Worm (Caenorhabditis elegans) whole organism, young adult: ENCODE measurements around the gene F21D5.3.

Experiments used
- B0019.2 ChIP-seq: fragments of 200-800 bp; sonication (Bioruptor generic); conservative IDR thresholded peaks from 2 replicates; pipeline ENCODE4 v1.3.6; 2022; ENCODE audit warnings: missing genetic modification reagents, missing genetic modification characterization, missing compliant biosample characterization
- B0035.1 ChIP-seq: sonication (generic microtip); optimal IDR thresholded peaks from 2 replicates; lab custom pipeline; 2016; ENCODE audit warnings: missing genetic modification characterization, mild to moderate bottlenecking, missing compliant biosample characterization, missing genotype, missing genetic modification reagents
- B0336.3 ChIP-seq: fragments of 200-800 bp; sonication (Bioruptor generic); IDR thresholded peaks from 2 replicates; pipeline ENCODE4 v1.3.6; 2022; ENCODE audit warnings: missing genetic modification characterization, missing compliant biosample characterization
- C06A6.2 ChIP-seq: fragments of 200-800 bp; sonication (Bioruptor generic); conservative IDR thresholded peaks from 2 replicates; pipeline ENCODE4 v1.3.6; 2022; ENCODE audit warnings: missing genetic modification characterization, missing compliant biosample characterization
- F37B4.10 ChIP-seq: fragments of 200-800 bp; sonication (Bioruptor generic); IDR thresholded peaks from 2 replicates; pipeline ENCODE4 v1.3.6; 2022; ENCODE audit warnings: missing genetic modification characterization, missing compliant biosample characterization
- F39B2.1 ChIP-seq: fragments of 200-800 bp; sonication (Bioruptor generic); IDR thresholded peaks from 2 replicates; pipeline ENCODE4 v1.3.6; 2022; ENCODE audit warnings: missing genetic modification reagents, missing genetic modification characterization, missing compliant biosample characterization
- F57A8.1 ChIP-seq: fragments of 200-800 bp; sonication (Bioruptor generic); optimal IDR thresholded peaks from 2 replicates; lab custom pipeline; 2018; ENCODE audit warnings: mild to moderate bottlenecking, missing genetic modification characterization, moderate library complexity, missing compliant biosample characterization
- F57C9.4 ChIP-seq: sonication (generic microtip); optimal IDR thresholded peaks from 2 replicates; lab custom pipeline; 2017; ENCODE audit warnings: mild to moderate bottlenecking, missing genetic modification characterization, missing compliant biosample characterization
- K11D2.4 ChIP-seq: fragments of 200-800 bp; sonication (Bioruptor generic); IDR thresholded peaks from 2 replicates; pipeline ENCODE4 v1.3.6; 2022; ENCODE audit warnings: missing genetic modification reagents, missing genetic modification characterization, missing compliant biosample characterization
- Y53F4B.3 ChIP-seq: fragments of 200-800 bp; sonication (Bioruptor generic); IDR thresholded peaks from 2 replicates; pipeline ENCODE4 v1.3.6; 2022; ENCODE audit warnings: missing genetic modification reagents, missing genetic modification characterization, missing compliant biosample characterization
- Y56A3A.18 ChIP-seq: fragments of 200-800 bp; sonication (Bioruptor generic); IDR thresholded peaks from 2 replicates; pipeline ENCODE4 v1.3.6; 2022; ENCODE audit warnings: missing genetic modification reagents, missing genetic modification characterization, missing compliant biosample characterization
- akir-1 ChIP-seq: fragments of 200-800 bp; sonication (Bioruptor generic); optimal IDR thresholded peaks from 2 replicates; lab custom pipeline; 2018; ENCODE audit warnings: mild to moderate bottlenecking, missing genetic modification characterization, moderate library complexity, missing compliant biosample characterization
- ama-1 ChIP-seq, 3 experiments: fragments of 150-350 bp in 1 of 3; sonication (generic microtip) in 2 of 3; optimal IDR thresholded peaks; 2 replicates each; lab custom pipeline; 2014 to 2018; ENCODE audit warnings: missing biosample characterization in 2 of 3, missing genetic modification characterization in 2 of 3, missing genetic modification reagents in 2 of 3
- aptf-2 ChIP-seq: fragments of 200-800 bp; sonication (Bioruptor generic); conservative IDR thresholded peaks from 2 replicates; pipeline ENCODE4 v1.3.6; 2022; ENCODE audit warnings: missing genetic modification reagents, missing genetic modification characterization, missing compliant biosample characterization
- aptf-3 ChIP-seq: fragments of 200-800 bp; sonication (Bioruptor generic); IDR thresholded peaks from 2 replicates; pipeline ENCODE4 v1.3.6; 2022; ENCODE audit warnings: missing genetic modification characterization, missing compliant biosample characterization
- attf-6 ChIP-seq: fragments of 200-800 bp; sonication (Bioruptor generic); IDR thresholded peaks from 2 replicates; pipeline ENCODE4 v1.3.6; 2022; ENCODE audit warnings: missing genetic modification reagents, missing genetic modification characterization, missing compliant biosample characterization
- cebp-1 ChIP-seq, 2 experiments: fragments of 200-800 bp in 1 of 2; sonication (Bioruptor generic) in 1 of 2; sonication (generic microtip) in 1 of 2; IDR thresholded peaks in 1 of 2; optimal IDR thresholded peaks in 1 of 2; 2 replicates each; pipeline versions ENCODE4 v1.3.6 to Lab custom; 2017 to 2022; ENCODE audit warnings: missing compliant biosample characterization in 2 of 2, missing genetic modification characterization in 2 of 2, mild to moderate bottlenecking in 1 of 2, missing genetic modification reagents in 1 of 2, moderate library complexity in 1 of 2
- ceh-100 ChIP-seq: fragments of 200-800 bp; sonication (Bioruptor generic); IDR thresholded peaks from 2 replicates; pipeline ENCODE4 v1.3.6; 2022; ENCODE audit warnings: missing genetic modification reagents, missing genetic modification characterization, missing compliant biosample characterization
- ceh-27 ChIP-seq: fragments of 200-800 bp; sonication (Bioruptor generic); optimal IDR thresholded peaks from 2 replicates; lab custom pipeline; 2018; ENCODE audit warnings: mild to moderate bottlenecking, missing genetic modification characterization, moderate library complexity, missing compliant biosample characterization
- ceh-40 ChIP-seq: fragments of 200-800 bp; sonication (Bioruptor generic); IDR thresholded peaks from 2 replicates; pipeline ENCODE4 v1.3.6; 2022; ENCODE audit warnings: missing genetic modification characterization, missing compliant biosample characterization
- ceh-79 ChIP-seq: sonication (generic microtip); optimal IDR thresholded peaks from 2 replicates; lab custom pipeline; 2017; ENCODE audit warnings: mild to moderate bottlenecking, missing genetic modification characterization, missing compliant biosample characterization
- ceh-91 ChIP-seq: fragments of 200-800 bp; sonication (Bioruptor generic); IDR thresholded peaks from 2 replicates; pipeline ENCODE4 v1.3.6; 2022; ENCODE audit warnings: missing genetic modification reagents, missing genetic modification characterization, missing compliant biosample characterization
- efl-1 ChIP-seq: fragments of 150-350 bp; optimal IDR thresholded peaks from 2 replicates; lab custom pipeline; 2014; ENCODE audit warnings: missing biosample characterization, missing genetic modification reagents, missing genetic modification characterization
- fkh-3 ChIP-seq: sonication (generic microtip); optimal IDR thresholded peaks from 2 replicates; lab custom pipeline; 2016; ENCODE audit warnings: mild to moderate bottlenecking, missing genetic modification characterization, missing compliant biosample characterization
- gei-17 ChIP-seq: fragments of 200-800 bp; sonication (Bioruptor generic); optimal IDR thresholded peaks from 2 replicates; lab custom pipeline; 2018; ENCODE audit warnings: mild to moderate bottlenecking, missing genetic modification characterization, missing compliant biosample characterization
- hsf-1 ChIP-seq: fragments of 200-800 bp; sonication (Bioruptor generic); IDR thresholded peaks from 2 replicates; pipeline ENCODE4 v1.3.6; 2022; ENCODE audit warnings: missing genetic modification reagents, missing genetic modification characterization, missing compliant biosample characterization
- let-526 ChIP-seq: fragments of 200-800 bp; sonication (Bioruptor generic); IDR thresholded peaks from 2 replicates; pipeline ENCODE4 v1.3.6; 2022; ENCODE audit warnings: missing genetic modification reagents, missing genetic modification characterization, missing compliant biosample characterization
- lin-26 ChIP-seq: fragments of 200-800 bp; sonication (Bioruptor generic); IDR thresholded peaks from 2 replicates; pipeline ENCODE4 v1.3.6; 2022; ENCODE audit warnings: missing genetic modification reagents, missing genetic modification characterization, missing compliant biosample characterization
- lin-35 ChIP-seq, 3 experiments: fragments of 150-350 bp in 2 of 3; sonication (generic microtip) in 1 of 3; optimal IDR thresholded peaks; 2 replicates each; lab custom pipeline; 2014 to 2018; ENCODE audit warnings: missing biosample characterization in 3 of 3, missing genetic modification characterization in 3 of 3, missing genetic modification reagents in 3 of 3
- lin-54 ChIP-seq: fragments of 200-800 bp; sonication (Bioruptor generic); optimal IDR thresholded peaks from 2 replicates; lab custom pipeline; 2018; ENCODE audit warnings: mild to moderate bottlenecking, missing genetic modification characterization, missing compliant biosample characterization
- lir-1 ChIP-seq: fragments of 200-800 bp; sonication (Bioruptor generic); conservative IDR thresholded peaks from 2 replicates; pipeline ENCODE4 v1.3.6; 2022; ENCODE audit warnings: missing genetic modification reagents, missing genetic modification characterization, missing compliant biosample characterization
- madf-10 ChIP-seq: sonication (generic microtip); optimal IDR thresholded peaks from 2 replicates; lab custom pipeline; 2016; ENCODE audit warnings: mild to moderate bottlenecking, missing genetic modification characterization, missing compliant biosample characterization
- mes-4 ChIP-seq: sonication (generic microtip); optimal IDR thresholded peaks from 2 replicates; lab custom pipeline; 2016; ENCODE audit warnings: missing genotype, missing genetic modification characterization, missing compliant biosample characterization
- mxl-1 ChIP-seq: sonication (generic microtip); optimal IDR thresholded peaks from 2 replicates; lab custom pipeline; 2016; ENCODE audit warnings: missing genetic modification characterization, missing compliant biosample characterization
- nfyb-1 ChIP-seq: fragments of 200-800 bp; sonication (Bioruptor generic); IDR thresholded peaks from 2 replicates; pipeline ENCODE4 v1.3.6; 2022; ENCODE audit warnings: missing genetic modification reagents, missing genetic modification characterization, missing compliant biosample characterization
- nhr-80 ChIP-seq: sonication (generic microtip); optimal IDR thresholded peaks from 2 replicates; lab custom pipeline; 2016; ENCODE audit warnings: missing genetic modification characterization, missing compliant biosample characterization
- repo-1 ChIP-seq: sonication (generic microtip); optimal IDR thresholded peaks from 2 replicates; lab custom pipeline; 2017; ENCODE audit warnings: mild to moderate bottlenecking, missing genetic modification characterization, missing compliant biosample characterization
- rpc-1 ChIP-seq, 2 experiments: fragments of 150-350 bp in 1 of 2; sonication (generic microtip) in 1 of 2; optimal IDR thresholded peaks; 2 replicates each; lab custom pipeline; 2014 to 2018; ENCODE audit warnings: missing biosample characterization in 1 of 2, missing genetic modification characterization in 1 of 2, missing genetic modification reagents in 1 of 2, missing genotype in 1 of 2
- sdz-38 ChIP-seq: sonication (generic microtip); optimal IDR thresholded peaks from 2 replicates; lab custom pipeline; 2016; ENCODE audit warnings: missing genotype, missing genetic modification characterization, missing compliant biosample characterization
- snpc-4 ChIP-seq, 5 experiments: fragments of 150-350 bp in 1 of 5; sonication (generic microtip) in 4 of 5; optimal IDR thresholded peaks; 2 replicates each; lab custom pipeline; 2014 to 2018; ENCODE audit warnings: missing genetic modification characterization in 5 of 5, missing biosample characterization in 3 of 5, antibody characterized with exemption in 2 of 5, mild to moderate bottlenecking in 2 of 5, missing compliant biosample characterization in 2 of 5, missing genotype in 2 of 5, moderate library complexity in 2 of 5, missing genetic modification reagents in 1 of 5
- sptf-2 ChIP-seq: fragments of 200-800 bp; sonication (Bioruptor generic); optimal IDR thresholded peaks from 2 replicates; lab custom pipeline; 2018; ENCODE audit warnings: mild to moderate bottlenecking, missing genetic modification characterization, missing compliant biosample characterization
- tbp1 ChIP-seq: fragments of 200-800 bp; sonication (Bioruptor generic); optimal IDR thresholded peaks from 2 replicates; lab custom pipeline; 2018; ENCODE audit warnings: mild to moderate bottlenecking, missing genetic modification characterization, missing compliant biosample characterization
- tlf-1 ChIP-seq: fragments of 200-800 bp; sonication (Bioruptor generic); optimal IDR thresholded peaks from 2 replicates; lab custom pipeline; 2018; ENCODE audit warnings: mild to moderate bottlenecking, missing genetic modification characterization, missing compliant biosample characterization
- unc-130 ChIP-seq: sonication (generic microtip); optimal IDR thresholded peaks from 2 replicates; lab custom pipeline; 2016; ENCODE audit warnings: missing genetic modification reagents, missing genetic modification characterization, missing compliant biosample characterization
- xnd-1 ChIP-seq: sonication (generic microtip); optimal IDR thresholded peaks from 2 replicates; lab custom pipeline; 2016; ENCODE audit warnings: missing genotype, missing genetic modification reagents, missing genetic modification characterization, missing compliant biosample characterization
- ztf-25 ChIP-seq: fragments of 200-800 bp; sonication (Bioruptor generic); IDR thresholded peaks from 2 replicates; pipeline ENCODE4 v1.3.6; 2022; ENCODE audit warnings: missing genetic modification reagents, missing genetic modification characterization, missing compliant biosample characterization
- ztf-26 ChIP-seq: sonication (generic microtip); optimal IDR thresholded peaks from 2 replicates; lab custom pipeline; 2017; ENCODE audit warnings: missing genetic modification characterization, missing compliant biosample characterization

F21D5.3 gene

ce11 chrIV:8752492-8752891 lies 21.9 kb downstream of the F21D5.3 start (continued):
- TF ChIP-seq F39B2.1 (GFP tag; lab: Robert Waterston, UW) (no peak), B0019.2 (GFP tag; lab: Robert Waterston, UW) (no peak), ztf-26 (tag; lab: Kevin White, UChicago) (no peak), repo-1 (no peak), F37B4.10 (GFP tag; lab: Robert Waterston, UW) (no peak), akir-1 (GFP tag; lab: Kevin White, UChicago) (no peak), ceh-79 (no peak), let-526 (GFP tag; lab: Robert Waterston, UW) (no peak), mxl-1 (no peak), K11D2.4 (GFP tag; lab: Robert Waterston, UW) (no peak), B0035.1 (tag; lab: Kevin White, UChicago) (no peak), snpc-4 (GFP tag; optimal IDR thresholded peaks at IDR 0.05; lab: Kevin White, UChicago) (no peak), snpc-4 (tag; optimal IDR thresholded peaks at IDR 0.05; lab: Kevin White, UChicago) (peak in 1 of 4 experiments; percentile 0), lir-1 (no peak), C06A6.2 (GFP tag; lab: Robert Waterston, UW) (no peak), aptf-2 (GFP tag; lab: Robert Waterston, UW) (no peak), tlf-1 (no peak), xnd-1 (tag; lab: Kevin White, UChicago) (peak; percentile 1), aptf-3 (GFP tag; lab: Robert Waterston, UW) (no peak), rpc-1 (optimal IDR thresholded peaks at IDR 0.05; lab: Kevin White, UChicago) (no peak), rpc-1 (tag; optimal IDR thresholded peaks at IDR 0.05; lab: Kevin White, UChicago) (no peak), F57C9.4 (tag; lab: Kevin White, UChicago) (no peak), ceh-100 (no peak), lin-35 (GFP tag; optimal IDR thresholded peaks at IDR 0.05; lab: Kevin White, UChicago) (no peak), sdz-38 (tag; lab: Kevin White, UChicago) (no peak), ztf-25 (no peak), cebp-1 (GFP tag; IDR thresholded peaks at IDR 0.05; lab: Robert Waterston, UW) (no peak), cebp-1 (tag; optimal IDR thresholded peaks at IDR 0.05; lab: Kevin White, UChicago) (no peak), ceh-91 (GFP tag; lab: Robert Waterston, UW) (no peak), tbp1 (peak; percentile 24), lin-26 (no peak), lin-54 (GFP tag; lab: Kevin White, UChicago) (peak; percentile 44), gei-17 (GFP tag; lab: Kevin White, UChicago) (no peak), unc-130 (GFP tag; lab: Kevin White, UChicago) (no peak), madf-10 (tag; lab: Kevin White, UChicago) (no peak), fkh-3 (no peak), hsf-1 (GFP tag; lab: Robert Waterston, UW) (0 out of 2 replicates have a peak, but pooled peaks have one; percentile 26), ceh-40 (GFP tag; lab: Robert Waterston, UW) (no peak), nhr-80 (tag; lab: Kevin White, UChicago) (no peak), sptf-2 (GFP tag; lab: Kevin White, UChicago) (no peak), F57A8.1 (GFP tag; lab: Kevin White, UChicago) (no peak), efl-1 (GFP tag; lab: Kevin White, UChicago) (no peak), Y56A3A.18 (GFP tag; lab: Robert Waterston, UW) (no peak), nfyb-1 (GFP tag; lab: Robert Waterston, UW) (no peak), Y53F4B.3 (no peak), ceh-27 (GFP tag; lab: Kevin White, UChicago) (no peak), mes-4 (tag; lab: Kevin White, UChicago) (no peak), ama-1 (optimal IDR thresholded peaks at IDR 0.05; lab: Kevin White, UChicago) (no peak), ama-1 (GFP tag; optimal IDR thresholded peaks at IDR 0.05; lab: Kevin White, UChicago) (peak in 1 of 2 experiments; percentile 45), attf-6 (no peak), B0336.3 (peak; percentile 69)
- TF ChIP-seq, all 124 proteins: peak for 13
